Worm (Caenorhabditis elegans) whole organism, L4 larva: ENCODE data around the gene ZK616.8.

Experiments
- D1046.2 ChIP-seq: fragments of 200-800 bp; sonication (Bioruptor generic); IDR thresholded peaks from 2 replicates; pipeline ENCODE4 v1.3.6; 2022; ENCODE audit warnings: missing genetic modification characterization, missing compliant biosample characterization
- F10B5.3 ChIP-seq: sonication (generic microtip); optimal IDR thresholded peaks from 2 replicates; lab custom pipeline; 2016; ENCODE audit warnings: mild to moderate bottlenecking, missing genetic modification characterization, missing compliant biosample characterization
- R02D3.7 ChIP-seq: fragments of 150-350 bp; sonication (generic microtip); optimal IDR thresholded peaks from 3 replicates; lab custom pipeline; 2014; ENCODE audit warnings: missing biosample characterization, missing genetic modification characterization
- T20F7.1 ChIP-seq: fragments of 200-800 bp; sonication (Bioruptor generic); optimal IDR thresholded peaks from 2 replicates; lab custom pipeline; 2018; ENCODE audit warnings: mild to moderate bottlenecking, missing genetic modification characterization, missing compliant biosample characterization
- T26A8.4 ChIP-seq: fragments of 200-800 bp; sonication (Bioruptor generic); IDR thresholded peaks from 2 replicates; pipeline ENCODE4 v1.3.6; 2022; ENCODE audit warnings: missing genetic modification characterization, missing compliant biosample characterization
- Y48G9A.11 ChIP-seq: fragments of 200-800 bp; sonication (Bioruptor generic); IDR thresholded peaks from 2 replicates; pipeline ENCODE4 v1.3.6; 2022; ENCODE audit warnings: missing genetic modification reagents, missing genetic modification characterization, missing compliant biosample characterization
- Y75B8A.6 ChIP-seq: fragments of 200-800 bp; sonication (Bioruptor generic); IDR thresholded peaks from 2 replicates; pipeline ENCODE4 v1.3.6; 2022; ENCODE audit warnings: missing genetic modification reagents, missing genetic modification characterization, missing compliant biosample characterization
- ZK337.2 ChIP-seq: fragments of 200-800 bp; sonication (Bioruptor generic); IDR thresholded peaks from 2 replicates; pipeline ENCODE4 v1.3.6; 2022; ENCODE audit warnings: missing genetic modification reagents, missing genetic modification characterization, missing compliant biosample characterization
- aly-2 ChIP-seq: sonication (generic microtip); optimal IDR thresholded peaks from 2 replicates; lab custom pipeline; 2018; ENCODE audit warnings: missing biosample characterization, missing genetic modification characterization
- ama-1 ChIP-seq: fragments of 150-350 bp; optimal IDR thresholded peaks from 2 replicates; lab custom pipeline; 2014; ENCODE audit warnings: inconsistent platforms, mixed read lengths
- ceh-32 ChIP-seq: sonication (generic microtip); optimal IDR thresholded peaks from 2 replicates; lab custom pipeline; 2016; ENCODE audit warnings: mild to moderate bottlenecking, missing genetic modification characterization, missing compliant biosample characterization; ENCODE audit not compliant: poor library complexity
- ceh-82 ChIP-seq: sonication (generic microtip); optimal IDR thresholded peaks from 2 replicates; lab custom pipeline; 2017; ENCODE audit warnings: missing biosample characterization, missing genetic modification characterization
- ctbp-1 ChIP-seq: fragments of 200-800 bp; sonication (Bioruptor generic); IDR thresholded peaks from 2 replicates; pipeline ENCODE4 v1.3.6; 2022; ENCODE audit warnings: missing genetic modification reagents, missing genetic modification characterization, missing compliant biosample characterization
- daf-12 ChIP-seq: fragments of 150-350 bp; optimal IDR thresholded peaks from 2 replicates; lab custom pipeline; 2014; ENCODE audit warnings: missing biosample characterization, missing genetic modification reagents, missing genetic modification characterization
- daf-19 ChIP-seq: fragments of 200-800 bp; sonication (Bioruptor generic); conservative IDR thresholded peaks from 2 replicates; pipeline ENCODE4 v1.3.6; 2022; ENCODE audit warnings: missing genetic modification characterization, missing compliant biosample characterization
- daf-8 ChIP-seq: fragments of 200-800 bp; sonication (Bioruptor generic); IDR thresholded peaks from 2 replicates; pipeline ENCODE4 v1.3.6; 2022; ENCODE audit warnings: missing genetic modification characterization, missing compliant biosample characterization
- dmd-9 ChIP-seq: fragments of 200-800 bp; sonication (Bioruptor generic); IDR thresholded peaks from 2 replicates; pipeline ENCODE4 v1.3.6; 2022; ENCODE audit warnings: missing genetic modification reagents, missing genetic modification characterization, missing compliant biosample characterization
- egl-43 ChIP-seq: fragments of 200-800 bp; sonication (Bioruptor generic); IDR thresholded peaks from 2 replicates; pipeline ENCODE4 v1.3.6; 2022; ENCODE audit warnings: missing genetic modification reagents, missing genetic modification characterization, missing compliant biosample characterization
- fos-1 ChIP-seq: fragments of 150-350 bp; optimal IDR thresholded peaks from 2 replicates; lab custom pipeline; 2014; ENCODE audit warnings: missing biosample characterization, missing genetic modification characterization
- hif-1 ChIP-seq, 2 experiments: sonication (generic microtip); optimal IDR thresholded peaks; 2 replicates each; lab custom pipeline; 2016 to 2017; ENCODE audit warnings: missing compliant biosample characterization in 2 of 2, missing genetic modification characterization in 2 of 2, missing genetic modification reagents in 2 of 2, missing genotype in 2 of 2, mild to moderate bottlenecking in 1 of 2
- hlh-11 ChIP-seq: fragments of 200-800 bp; sonication (Bioruptor generic); optimal IDR thresholded peaks from 2 replicates; lab custom pipeline; 2018; ENCODE audit warnings: mild to moderate bottlenecking, missing genetic modification characterization, missing compliant biosample characterization
- hlh-30 ChIP-seq: sonication (generic microtip); optimal IDR thresholded peaks from 2 replicates; lab custom pipeline; 2017; ENCODE audit warnings: antibody characterized with exemption, mild to moderate bottlenecking, missing genetic modification characterization, missing compliant biosample characterization; ENCODE audit not compliant: insufficient read depth
- hmg-1.1 ChIP-seq: fragments of 200-800 bp; sonication (Bioruptor generic); IDR thresholded peaks from 2 replicates; pipeline ENCODE4 v1.3.6; 2022; ENCODE audit warnings: missing genetic modification reagents, missing genetic modification characterization, missing compliant biosample characterization
- lim-7 ChIP-seq: fragments of 200-800 bp; sonication (Bioruptor generic); IDR thresholded peaks from 2 replicates; pipeline ENCODE4 v1.3.6; 2022; ENCODE audit warnings: missing genetic modification characterization, missing compliant biosample characterization
- lin-13 ChIP-seq: fragments of 150-350 bp; optimal IDR thresholded peaks from 2 replicates; lab custom pipeline; 2014; ENCODE audit warnings: missing biosample characterization, missing genetic modification reagents, missing genetic modification characterization
- lin-29 ChIP-seq: fragments of 200-800 bp; sonication (Bioruptor generic); IDR thresholded peaks from 2 replicates; pipeline ENCODE4 v1.3.6; 2022; ENCODE audit warnings: missing genetic modification reagents, missing genetic modification characterization, missing compliant biosample characterization
- lsy-2 ChIP-seq, 2 experiments: fragments of 150-350 bp in 1 of 2; sonication (generic microtip) in 1 of 2; optimal IDR thresholded peaks; 2 replicates each; lab custom pipeline; 2014 to 2017; ENCODE audit warnings: missing biosample characterization in 2 of 2, missing genetic modification characterization in 2 of 2
- mdl-1 ChIP-seq, 2 experiments: fragments of 150-350 bp in 1 of 2; sonication (generic microtip) in 1 of 2; optimal IDR thresholded peaks; 2 replicates each; lab custom pipeline; 2014 to 2017; ENCODE audit warnings: missing biosample characterization in 2 of 2, missing genetic modification characterization in 2 of 2
- mdt-29 ChIP-seq: fragments of 200-800 bp; sonication (Bioruptor generic); IDR thresholded peaks from 2 replicates; pipeline ENCODE4 v1.3.6; 2022; ENCODE audit warnings: missing genetic modification reagents, missing genetic modification characterization, missing compliant biosample characterization
- mxl-2 ChIP-seq: fragments of 200-800 bp; sonication (Bioruptor generic); conservative IDR thresholded peaks from 2 replicates; pipeline ENCODE4 v1.3.6; 2022; ENCODE audit warnings: missing genetic modification reagents, missing genetic modification characterization, missing compliant biosample characterization
- mxl-3 ChIP-seq: fragments of 200-800 bp; sonication (Bioruptor generic); optimal IDR thresholded peaks from 2 replicates; lab custom pipeline; 2018; ENCODE audit warnings: mild to moderate bottlenecking, missing genetic modification characterization, missing compliant biosample characterization
- nhr-11 ChIP-seq: fragments of 150-350 bp; optimal IDR thresholded peaks from 2 replicates; lab custom pipeline; 2014; ENCODE audit warnings: missing biosample characterization, missing genetic modification characterization
- nhr-111 ChIP-seq: fragments of 200-800 bp; sonication (Bioruptor generic); optimal IDR thresholded peaks from 2 replicates; lab custom pipeline; 2018; ENCODE audit warnings: mild to moderate bottlenecking, missing genetic modification characterization, missing compliant biosample characterization
- nhr-237 ChIP-seq: sonication (generic microtip); optimal IDR thresholded peaks from 2 replicates; lab custom pipeline; 2017; ENCODE audit warnings: missing biosample characterization, missing genetic modification characterization
- nhr-28 ChIP-seq: fragments of 150-350 bp; optimal IDR thresholded peaks from 2 replicates; lab custom pipeline; 2014; ENCODE audit warnings: missing biosample characterization, missing genetic modification characterization
- nhr-41 ChIP-seq: fragments of 200-800 bp; sonication (Bioruptor generic); IDR thresholded peaks from 2 replicates; pipeline ENCODE4 v1.3.6; 2022; ENCODE audit warnings: missing genetic modification reagents, missing genetic modification characterization, missing compliant biosample characterization
- nhr-48 ChIP-seq: sonication (generic microtip); optimal IDR thresholded peaks from 2 replicates; lab custom pipeline; 2016; ENCODE audit warnings: mild to moderate bottlenecking, missing genetic modification characterization, missing compliant biosample characterization
- nhr-76 ChIP-seq: fragments of 150-350 bp; optimal IDR thresholded peaks from 2 replicates; lab custom pipeline; 2014; ENCODE audit warnings: missing biosample characterization, missing genetic modification characterization
- saeg-2 ChIP-seq: fragments of 200-800 bp; sonication (Bioruptor generic); IDR thresholded peaks from 2 replicates; pipeline ENCODE4 v1.3.6; 2022; ENCODE audit warnings: missing genetic modification reagents, missing genetic modification characterization, missing compliant biosample characterization
- set-16 ChIP-seq: fragments of 200-800 bp; sonication (Bioruptor generic); IDR thresholded peaks from 2 replicates; pipeline ENCODE4 v1.3.6; 2022; ENCODE audit warnings: missing genetic modification reagents, missing genetic modification characterization, missing compliant biosample characterization
- skn-1 ChIP-seq: fragments of 150-350 bp; optimal IDR thresholded peaks from 2 replicates; lab custom pipeline; 2014; ENCODE audit warnings: missing biosample characterization, missing genetic modification characterization
- snpc-4 ChIP-seq: fragments of 150-350 bp; optimal IDR thresholded peaks from 2 replicates; lab custom pipeline; 2014; ENCODE audit warnings: missing biosample characterization, missing genetic modification characterization
- vab-7 ChIP-seq: fragments of 200-800 bp; sonication (Bioruptor generic); IDR thresholded peaks from 2 replicates; pipeline ENCODE4 v1.3.6; 2022; ENCODE audit warnings: missing genetic modification reagents, missing genetic modification characterization, missing compliant biosample characterization
- zfp-3 ChIP-seq: fragments of 200-800 bp; sonication (Bioruptor generic); conservative IDR thresholded peaks from 2 replicates; pipeline ENCODE4 v1.3.6; 2022; ENCODE audit warnings: missing genetic modification reagents, missing genetic modification characterization, missing compliant biosample characterization
- ztf-11 ChIP-seq: fragments of 150-350 bp; optimal IDR thresholded peaks from 2 replicates; lab custom pipeline; 2014; ENCODE audit warnings: missing biosample characterization, missing genetic modification characterization

Gene ZK616.8

DNA sequence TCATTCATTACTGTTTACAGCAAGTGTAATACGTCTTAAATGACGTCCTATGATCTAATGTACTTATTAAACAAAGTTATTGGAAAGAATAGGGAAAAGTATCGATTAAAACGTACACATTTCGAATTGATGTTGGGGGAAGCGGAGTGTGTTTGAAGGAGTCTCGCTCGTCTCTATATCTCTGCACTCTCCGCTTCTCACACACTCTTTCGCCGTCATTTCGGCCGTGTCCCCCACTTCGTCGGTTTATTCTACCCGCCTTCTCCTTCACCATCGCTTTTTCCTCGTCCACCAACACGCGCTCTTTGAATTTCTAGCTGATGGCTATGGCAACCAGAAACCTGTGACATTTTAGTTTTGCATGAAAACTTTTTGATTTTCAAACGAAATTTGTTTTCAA lies 43.1 kb downstream of the ZK616.8 start (continued):
- peak; percentile 21 for TF ChIP-seq ama-1 (lab: Kevin White, UChicago)

DNA sequence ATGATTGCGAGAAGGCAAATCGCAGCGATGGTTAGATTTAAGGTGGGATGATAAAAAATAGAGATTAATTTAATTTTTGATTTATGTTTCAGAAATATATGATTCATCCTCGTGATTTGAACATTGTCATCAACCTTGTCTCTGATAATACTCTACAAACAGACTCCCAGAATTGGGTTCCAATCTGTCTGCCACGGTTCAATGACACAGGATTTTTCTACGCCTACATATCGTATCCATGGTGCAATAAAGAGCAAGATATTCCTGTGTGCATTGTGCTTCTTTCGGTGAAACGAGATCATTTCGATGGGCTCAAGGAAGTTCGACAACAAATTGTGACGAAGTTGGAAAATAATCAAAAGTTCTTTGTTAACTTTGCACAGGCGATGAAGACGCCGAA lies 44.1 kb downstream of the ZK616.8 start:
- TF ChIP-seq nhr-76 (tag; lab: Kevin White, UChicago) (no peak), T26A8.4 (GFP tag; lab: Robert Waterston, UW) (no peak), zfp-3 (GFP tag; lab: Robert Waterston, UW) (no peak), dmd-9 (GFP tag; lab: Robert Waterston, UW) (no peak), mdl-1 (tag; optimal IDR thresholded peaks at IDR 0.05; lab: Kevin White, UChicago) (no peak), hif-1 (tag; optimal IDR thresholded peaks at IDR 0.05; lab: Kevin White, UChicago) (no peak), snpc-4 (tag; lab: Kevin White, UChicago) (no peak), hlh-11 (no peak), hlh-30 (no peak), fos-1 (tag; lab: Kevin White, UChicago) (no peak), ama-1 (lab: Kevin White, UChicago) (no peak), mxl-2 (GFP tag; lab: Robert Waterston, UW) (no peak)

DNA sequence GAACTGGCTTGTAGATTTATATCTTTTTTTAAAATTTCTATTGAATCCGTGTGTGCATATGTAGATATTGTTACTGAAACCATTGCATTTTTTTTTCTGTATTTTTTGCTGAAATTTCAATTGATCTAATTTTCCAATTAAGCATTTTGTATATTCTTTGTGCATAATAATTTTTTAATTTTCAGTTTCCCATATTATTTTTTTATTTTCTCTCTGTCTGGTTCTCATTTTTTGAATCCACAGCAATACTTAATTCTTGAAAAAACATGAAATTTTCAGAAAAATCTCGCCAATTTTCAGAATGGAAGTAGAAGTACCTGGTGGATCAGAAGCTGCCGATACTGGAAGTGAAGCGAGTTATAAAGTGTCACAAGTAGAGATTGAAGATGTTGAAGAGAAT lies 45.4 kb downstream of the ZK616.8 start, which contains the start of gene sand-1:
Gene sand-1 (plus strand): TSS at position 301 of the 400 bp plus-strand sequence.
- TF ChIP-seq nhr-237 (tag; lab: Kevin White, UChicago), result no peak
- no peak for TF ChIP-seq Y48G9A.11 (GFP tag; lab: Robert Waterston, UW)
- peak; percentile 14 for TF ChIP-seq ama-1 (lab: Kevin White, UChicago)
- TF ChIP-seq ceh-82 (tag; lab: Kevin White, UChicago), result no peak
- TF ChIP-seq D1046.2 (GFP tag; lab: Robert Waterston, UW), result no peak

DNA sequence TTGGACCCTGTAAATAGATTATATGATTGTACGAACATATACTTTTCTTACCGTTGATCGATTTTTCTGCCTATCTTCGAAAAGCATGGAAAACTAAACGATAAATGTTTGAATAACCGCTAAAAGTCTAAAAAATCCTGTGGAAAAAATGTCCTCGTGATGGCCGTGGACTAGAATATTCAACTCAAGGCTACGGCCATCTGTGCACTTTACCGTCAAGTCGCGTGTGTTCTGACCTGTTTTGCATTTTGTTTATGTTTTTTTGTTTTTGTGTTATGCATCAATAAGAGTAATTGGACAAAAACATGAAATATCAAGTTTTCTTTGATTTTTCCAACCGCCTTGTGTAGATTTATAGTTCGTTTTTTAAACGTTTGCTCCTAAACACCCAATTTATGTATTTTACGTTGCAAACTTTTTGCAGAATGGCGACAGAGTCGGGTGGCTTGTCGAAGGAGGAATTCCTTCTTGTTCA lies 47.8 kb downstream of the ZK616.8 start, which contains the start of the genes hda-6 and F41H10.4:
Gene hda-6 (minus strand): TSS at position 172 of the 475 bp plus-strand sequence.
Gene F41H10.4 (plus strand): TSS at position 425 of the 475 bp plus-strand sequence.
- TF ChIP-seq skn-1 (tag; lab: Kevin White, UChicago) (no peak), hmg-1.1 (GFP tag; lab: Robert Waterston, UW) (no peak), nhr-48 (no peak), ztf-11 (tag; lab: Kevin White, UChicago) (no peak), mxl-3 (GFP tag; lab: Kevin White, UChicago) (peak; percentile 68), T20F7.1 (GFP tag; lab: Kevin White, UChicago) (no peak), nhr-111 (no peak), nhr-28 (peak; percentile 20), nhr-11 (tag; lab: Kevin White, UChicago) (no peak), nhr-76 (tag; lab: Kevin White, UChicago) (no peak), F10B5.3 (tag; lab: Kevin White, UChicago) (no peak), D1046.2 (GFP tag; lab: Robert Waterston, UW) (no peak), ceh-32 (tag; lab: Kevin White, UChicago) (no peak), ama-1 (lab: Kevin White, UChicago) (no peak), Y75B8A.6 (GFP tag; lab: Robert Waterston, UW) (no peak), hlh-30 (peak; percentile 96), lim-7 (GFP tag; lab: Robert Waterston, UW) (no peak), vab-7 (GFP tag; lab: Robert Waterston, UW) (no peak), ZK337.2 (peak; percentile 40; the same call in 1 of the 2 replicates), lin-29 (GFP tag; lab: Robert Waterston, UW) (no peak), nhr-41 (GFP tag; lab: Robert Waterston, UW) (no peak), lsy-2 (tag; optimal IDR thresholded peaks at IDR 0.05; lab: Kevin White, UChicago) (peak in 1 of 2 experiments; percentile 91), daf-19 (GFP tag; lab: Robert Waterston, UW) (no peak), R02D3.7 (tag; lab: Kevin White, UChicago) (no peak), Y48G9A.11 (GFP tag; lab: Robert Waterston, UW) (no peak), zfp-3 (GFP tag; lab: Robert Waterston, UW) (no peak), ctbp-1 (no peak), daf-12 (tag; lab: Kevin White, UChicago) (no peak), lin-13 (GFP tag; lab: Kevin White, UChicago) (peak; percentile 14), dmd-9 (GFP tag; lab: Robert Waterston, UW) (peak; percentile 73; the same call in 1 of the 2 replicates), saeg-2 (GFP tag; lab: Robert Waterston, UW) (no peak), egl-43 (GFP tag; lab: Robert Waterston, UW) (no peak), set-16 (GFP tag; lab: Robert Waterston, UW) (no peak), daf-8 (GFP tag; lab: Robert Waterston, UW) (no peak), aly-2 (tag; lab: Kevin White, UChicago) (no peak), mdt-29 (GFP tag; lab: Robert Waterston, UW) (no peak)
